Worm (Caenorhabditis elegans): Measurements from ENCODE around the gene snpc-1.1.

DNA sequence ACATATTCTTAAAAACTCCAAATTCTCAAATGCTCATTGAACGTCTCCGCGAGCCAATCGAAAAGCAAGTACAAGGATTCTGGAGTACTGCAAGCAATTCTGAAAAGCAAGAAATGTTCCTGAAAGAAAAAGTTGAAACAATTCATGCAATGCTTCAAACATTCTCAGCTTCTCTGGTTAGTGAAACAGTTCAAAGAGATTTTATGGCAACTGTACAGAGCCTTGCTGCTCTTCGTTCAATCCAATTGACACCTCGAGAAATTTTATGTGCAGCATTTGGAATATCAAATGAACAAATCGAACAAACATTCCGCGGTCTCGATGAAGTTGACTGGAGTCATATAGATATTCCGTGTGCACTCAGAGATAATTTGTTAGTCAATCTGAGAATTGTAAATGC is 44.4 kb downstream of the snpc-1.1 start:
- no peak for TF ChIP-seq C04F5.9 (tag; optimal IDR thresholded peaks at IDR 0.05)
- TF ChIP-seq efl-1 (optimal IDR thresholded peaks at IDR 0.05) = no peak
- no peak for TF ChIP-seq efl-1 (GFP tag; optimal IDR thresholded peaks at IDR 0.05 in 1 of 2)
- TF ChIP-seq nhr-76 (tag; optimal IDR thresholded peaks at IDR 0.05) = no peak
- no peak for TF ChIP-seq ztf-11 (tag; optimal IDR thresholded peaks at IDR 0.05)
- no peak for TF ChIP-seq rnt-1 (tag; optimal IDR thresholded peaks at IDR 0.05)
- TF ChIP-seq fos-1 (tag; optimal IDR thresholded peaks at IDR 0.05) = no peak
- TF ChIP-seq dpl-1 (GFP tag; optimal IDR thresholded peaks at IDR 0.05) = no peak
- TF ChIP-seq unc-86 (tag; optimal IDR thresholded peaks at IDR 0.05) = no peak
- no peak for TF ChIP-seq tbx-2 (tag; optimal IDR thresholded peaks at IDR 0.05)
- TF ChIP-seq lin-13 (GFP tag; optimal IDR thresholded peaks at IDR 0.05) = no peak
- no peak for TF ChIP-seq aly-2 (tag; optimal IDR thresholded peaks at IDR 0.05)

Measured in whole organism, L1 larva.